Fruit fly (Drosophila melanogaster): ENCODE data around the gene CG33253.
A peak's percentile ranks its signal among the peaks of the same experiment; 100 is the strongest.

Gene CG33253

DNA sequence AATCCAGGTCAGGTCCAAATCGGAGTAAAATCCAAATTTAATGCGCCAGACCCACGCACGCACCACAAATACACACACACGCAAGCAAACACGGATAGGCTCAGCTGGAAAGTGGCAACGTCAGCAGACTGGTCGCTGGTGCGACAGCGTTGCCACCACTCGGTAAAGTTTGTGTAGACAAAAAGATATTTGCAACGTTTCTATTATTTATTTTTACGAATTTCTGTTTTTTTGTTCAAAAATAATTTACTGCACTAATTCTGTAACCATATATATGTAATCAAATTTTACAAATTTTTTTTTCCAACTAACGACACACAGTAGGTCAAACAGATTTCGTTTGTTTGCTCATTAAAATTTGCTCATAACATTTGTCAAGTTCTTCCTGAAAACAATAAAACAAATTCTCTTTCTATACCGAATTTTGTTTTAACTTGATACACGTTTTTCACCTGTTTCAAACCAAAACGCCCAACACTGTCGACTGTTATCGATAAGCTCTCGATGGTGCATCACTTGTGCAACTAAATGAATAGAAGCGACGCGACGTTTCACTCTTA, 3.4 kb upstream of the CG33253 start, which contains the start of the genes CG7556 and CG7453 (continued):
- TF ChIP-seq NFAT (GFP tag; IDR thresholded peaks at IDR 0.05) (0 out of 2 replicates have a peak, but pooled peaks have one; percentile 3), CG11398 (GFP tag; optimal IDR thresholded peaks at IDR 0.05) (peak; percentile 60), CG17186 (GFP tag; optimal IDR thresholded peaks at IDR 0.05) (peak; percentile 23), vnd (GFP tag; IDR thresholded peaks at IDR 0.05; ENCODE audit: partially characterized antibody) (no peak), CG10654 (GFP tag; optimal IDR thresholded peaks at IDR 0.05) (peak; percentile 72), org-1 (GFP tag; optimal IDR thresholded peaks at IDR 0.05) (peak; percentile 22), CG14441 (GFP tag; IDR thresholded peaks at IDR 0.05) (peak; percentile 57; the same call in 1 of the 2 replicates), Doc2 (GFP tag; IDR thresholded peaks at IDR 0.05) (no peak), CG1529 (GFP tag; optimal IDR thresholded peaks at IDR 0.05) (peak; percentile 53), Ets65A (GFP tag) (peak; percentile 98), ftz-f1 (GFP tag; optimal IDR thresholded peaks at IDR 0.05) (no peak), NC2β (GFP tag; optimal IDR thresholded peaks at IDR 0.05) (peak; percentile 42), CG13624 (GFP tag; optimal IDR thresholded peaks at IDR 0.05) (peak; percentile 79), CG5245 (GFP tag; optimal IDR thresholded peaks at IDR 0.05) (peak; percentile 64), klu (GFP tag; IDR thresholded peaks at IDR 0.05) (no peak; the same call in 1 of the 2 replicates), hb (GFP tag; IDR thresholded peaks at IDR 0.05; ENCODE audit: partially characterized antibody) (no peak), CG4360 (GFP tag; IDR thresholded peaks at IDR 0.05) (no peak), nau (GFP tag; optimal IDR thresholded peaks at IDR 0.05) (peak; percentile 34), NC2α (GFP tag; optimal IDR thresholded peaks at IDR 0.05) (peak; percentile 48), Atf-2 (GFP tag; optimal IDR thresholded peaks at IDR 0.05) (peak; percentile 72), Hsf (GFP tag; optimal IDR thresholded peaks at IDR 0.05) (peak; percentile 78), Gug (GFP tag; IDR thresholded peaks at IDR 0.05) (peak; percentile 38; the same call in 3 of the 4 replicates), Hmr (GFP tag; optimal IDR thresholded peaks at IDR 0.05) (peak; percentile 71), nom (GFP tag; optimal IDR thresholded peaks at IDR 0.05) (peak; percentile 15), CG7963 (GFP tag; IDR thresholded peaks at IDR 0.05; ENCODE audit: partially characterized antibody) (no peak), CG13296 (GFP tag; optimal IDR thresholded peaks at IDR 0.05) (peak; percentile 53), Sox100B (GFP tag; optimal IDR thresholded peaks at IDR 0.05) (peak; percentile 77), CG9609 (GFP tag; optimal IDR thresholded peaks at IDR 0.05) (peak; percentile 77), cas (GFP tag; IDR thresholded peaks at IDR 0.05) (no peak), Lpt (GFP tag; optimal IDR thresholded peaks at IDR 0.05) (no peak), Spps (tag; optimal IDR thresholded peaks at IDR 0.05) (peak; percentile 19), CG11560 (tag; IDR thresholded peaks at IDR 0.05) (peak; percentile 31; the same call in 1 of the 3 replicates), gsb-n (tag; optimal IDR thresholded peaks at IDR 0.05) (peak; percentile 57), Eip74EF (GFP tag; optimal IDR thresholded peaks at IDR 0.05) (peak in 1 of 2 experiments; percentile 51), pb (GFP tag; optimal IDR thresholded peaks at IDR 0.05) (peak; percentile 45), abd-A (tag; optimal IDR thresholded peaks at IDR 0.05) (no peak), Ravus (GFP tag; IDR thresholded peaks at IDR 0.05) (no peak), Kr (GFP tag; optimal IDR thresholded peaks at IDR 0.05) (no peak), dysf (GFP tag; IDR thresholded peaks at IDR 0.05) (peak; percentile 76), ac (GFP tag; optimal IDR thresholded peaks at IDR 0.05) (no peak), CG6254 (GFP tag; optimal IDR thresholded peaks at IDR 0.05) (no peak), CG1603 (tag; optimal IDR thresholded peaks at IDR 0.05) (peak; percentile 12), CG15696 (tag; optimal IDR thresholded peaks at IDR 0.05) (peak; percentile 74), Adf1 (GFP tag; IDR thresholded peaks at IDR 0.05) (peak; percentile 38), CG13123 (GFP tag; optimal IDR thresholded peaks at IDR 0.05) (peak; percentile 14), Atf3 (GFP tag; optimal IDR thresholded peaks at IDR 0.05) (peak; percentile 35), Oaz (GFP tag; IDR thresholded peaks at IDR 0.05) (no peak), bowl (GFP tag; IDR thresholded peaks at IDR 0.05) (no peak), disco-r (GFP tag; optimal IDR thresholded peaks at IDR 0.05) (peak; percentile 62), CG32767 (GFP tag; IDR thresholded peaks at IDR 0.05) (peak; percentile 43; the same call in 1 of the 2 replicates), CG12769 (tag; optimal IDR thresholded peaks at IDR 0.05) (no peak)

Measured in whole organism, embryonic.